Fruit fly (Drosophila melanogaster) whole organism, embryonic: ENCODE data around the gene crol.

Experiments
- CG2875 ChIP-seq: fragments of 200-800 bp; sonication (Bioruptor generic); optimal IDR thresholded peaks from 2 replicates; lab custom pipeline; 2017; ENCODE audit warnings: missing biosample characterization, mild to moderate bottlenecking, missing genetic modification characterization, missing genetic modification reagents
- HLH4C ChIP-seq: fragments of 200-800 bp; sonication (Bioruptor generic); IDR thresholded peaks from 3 replicates; pipeline ENCODE4 v1.3.6; 2022; ENCODE audit warnings: missing biosample characterization, missing genetic modification characterization; ENCODE audit not compliant: partially characterized antibody
- Hr78 ChIP-seq, 2 experiments: fragments of 200-800 bp in 1 of 2; fragments of >200 bp in 1 of 2; sonication (Bioruptor generic) in 1 of 2; optimal IDR thresholded peaks; 2 replicates each; lab custom pipeline; 2017 to 2019; ENCODE audit warnings: missing biosample characterization in 2 of 2, missing genetic modification characterization in 2 of 2, mild to moderate bottlenecking in 1 of 2, moderate library complexity in 1 of 2
- ase ChIP-seq: fragments of 200-800 bp; sonication (Bioruptor generic); IDR thresholded peaks from 3 replicates; pipeline ENCODE4 v1.3.6; 2022; ENCODE audit warnings: missing biosample characterization, missing genetic modification characterization
- chm ChIP-seq: fragments of 200-800 bp; sonication (Bioruptor generic); IDR thresholded peaks from 2 replicates; pipeline ENCODE4 v1.3.6; 2022; ENCODE audit warnings: missing biosample characterization, missing genetic modification characterization
- dm ChIP-seq: fragments of 200-800 bp; sonication (Bioruptor generic); optimal IDR thresholded peaks from 3 replicates; lab custom pipeline; 2016; ENCODE audit warnings: missing biosample characterization, missing genetic modification characterization
- ems ChIP-seq: fragments of 200-800 bp; sonication (Bioruptor generic); optimal IDR thresholded peaks from 3 replicates; lab custom pipeline; 2016; ENCODE audit warnings: missing biosample characterization, missing genetic modification characterization
- grau ChIP-seq: fragments of 200-800 bp; optimal IDR thresholded peaks from 3 replicates; lab custom pipeline; 2019; ENCODE audit warnings: missing biosample characterization, mild to moderate bottlenecking, missing genetic modification characterization, moderate library complexity
- lilli ChIP-seq: fragments of 200-800 bp; sonication (Bioruptor generic); optimal IDR thresholded peaks from 3 replicates; lab custom pipeline; 2016; ENCODE audit warnings: missing biosample characterization, missing genetic modification characterization
- p53 ChIP-seq: fragments of 200-800 bp; sonication (Bioruptor generic); optimal IDR thresholded peaks from 2 replicates; lab custom pipeline; 2016; ENCODE audit warnings: missing biosample characterization, missing genetic modification characterization
- sqz ChIP-seq: fragments of 200-800 bp; sonication (Bioruptor generic); optimal IDR thresholded peaks from 3 replicates; lab custom pipeline; 2018; ENCODE audit warnings: missing biosample characterization, mild to moderate bottlenecking, missing genetic modification characterization
- wek ChIP-seq: fragments of 200-800 bp; sonication (Bioruptor generic); optimal IDR thresholded peaks from 3 replicates; lab custom pipeline; 2018; ENCODE audit warnings: missing biosample characterization, mild to moderate bottlenecking, missing genetic modification characterization, moderate library complexity

DNA sequence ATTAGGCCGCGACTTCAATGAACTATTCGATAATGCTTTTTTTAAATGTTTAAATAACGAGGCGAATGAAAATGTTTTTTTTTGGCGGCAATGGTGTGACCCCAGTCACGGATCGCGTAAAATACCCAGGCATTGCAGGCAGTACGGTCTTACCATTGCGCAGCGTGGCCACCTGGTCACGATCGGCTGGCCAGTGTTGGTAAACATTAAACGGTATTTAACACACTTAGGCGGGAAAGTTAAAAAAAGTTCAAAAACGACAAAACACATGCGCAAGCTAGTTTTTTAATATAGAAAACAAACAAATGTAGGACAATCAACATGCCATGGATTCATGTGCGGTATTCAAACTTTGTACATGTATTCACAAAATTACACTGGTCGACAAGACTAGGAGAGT, 20.0 kb upstream of the crol start, which contains the start of gene esc:
- TF ChIP-seq dm (GFP tag; lab: Kevin White, UChicago) (peak; percentile 26), lilli (peak; percentile 39), HLH4C (GFP tag; lab: Robert Waterston, UW) (no peak), CG2875 (GFP tag; lab: Kevin White, UChicago) (no peak), p53 (GFP tag; lab: Kevin White, UChicago) (peak; percentile 10), grau (tag; lab: Kevin White, UChicago) (no peak), wek (GFP tag; lab: Kevin White, UChicago) (no peak), sqz (GFP tag; lab: Kevin White, UChicago) (no peak), ems (GFP tag; lab: Kevin White, UChicago) (peak; percentile 25), chm (GFP tag; lab: Robert Waterston, UW) (no peak), Hr78 (GFP tag; optimal IDR thresholded peaks at IDR 0.05; lab: Kevin White, UChicago) (no peak), ase (GFP tag; lab: Robert Waterston, UW) (no peak)
